Fruit fly (Drosophila melanogaster) whole organism, wandering third instar larva: ENCODE measurements around the gene Nab2.
A peak's percentile ranks its signal among the peaks of the same experiment; 100 is the strongest.

Experiments
- Abd-B ChIP-seq: fragments of >200 bp; optimal IDR thresholded peaks from 2 replicates; lab custom pipeline; 2017; ENCODE audit warnings: missing biosample characterization, missing genetic modification characterization
- CG32264 ChIP-seq: fragments of 200-800 bp; sonication (Bioruptor generic); optimal IDR thresholded peaks from 2 replicates; lab custom pipeline; 2016; ENCODE audit warnings: missing biosample characterization, missing genetic modification characterization
- CG9705 ChIP-seq: fragments of 200-800 bp; sonication (Bioruptor generic); optimal IDR thresholded peaks from 2 replicates; lab custom pipeline; 2018; ENCODE audit warnings: missing biosample characterization, mild to moderate bottlenecking, missing genetic modification characterization
- CrebA ChIP-seq: fragments of 200-800 bp; sonication (Bioruptor generic); optimal IDR thresholded peaks from 2 replicates; lab custom pipeline; 2016; ENCODE audit warnings: missing biosample characterization, mild to moderate bottlenecking, missing genetic modification characterization, borderline replicate concordance
- Dfd ChIP-seq: fragments of >200 bp; optimal IDR thresholded peaks from 2 replicates; lab custom pipeline; 2017; ENCODE audit warnings: missing biosample characterization, missing genetic modification characterization
- Dif ChIP-seq: fragments of 200-275, 200-300 bp; sonication (Bioruptor generic); optimal IDR thresholded peaks from 2 replicates; lab custom pipeline; 2018; ENCODE audit warnings: missing biosample characterization, missing genetic modification characterization; ENCODE audit not compliant: partially characterized antibody
- GATAd ChIP-seq: sonication (Bioruptor generic); optimal IDR thresholded peaks from 2 replicates; lab custom pipeline; 2016; ENCODE audit warnings: missing biosample characterization, missing genetic modification characterization
- HLH106 ChIP-seq: fragments of 200-800 bp; optimal IDR thresholded peaks from 3 replicates; lab custom pipeline; 2019; ENCODE audit warnings: missing biosample characterization, mild to moderate bottlenecking, missing genetic modification characterization, moderate library complexity
- Hnf4 ChIP-seq: fragments of 200-800 bp; sonication (Bioruptor generic); optimal IDR thresholded peaks from 2 replicates; lab custom pipeline; 2016; ENCODE audit warnings: missing biosample characterization, mild to moderate bottlenecking, missing genetic modification characterization
- Hr78 ChIP-seq: fragments of >200 bp; optimal IDR thresholded peaks from 2 replicates; lab custom pipeline; 2017; ENCODE audit warnings: missing biosample characterization, missing genetic modification characterization
- Hr83 ChIP-seq: fragments of 200-300 bp; sonication (Bioruptor generic); optimal IDR thresholded peaks from 2 replicates; lab custom pipeline; 2016; ENCODE audit warnings: missing biosample characterization, mild to moderate bottlenecking, missing genetic modification characterization, moderate library complexity; ENCODE audit not compliant: poor library complexity, severe bottlenecking
- Jra ChIP-seq: sonication (Bioruptor generic); optimal IDR thresholded peaks from 2 replicates; lab custom pipeline; 2016; ENCODE audit warnings: missing biosample characterization, missing genetic modification characterization
- Myc ChIP-seq: fragments of >200 bp; optimal IDR thresholded peaks from 2 replicates; lab custom pipeline; 2017
- N ChIP-seq: fragments of >200 bp; optimal IDR thresholded peaks from 2 replicates; lab custom pipeline; 2018; ENCODE audit warnings: missing biosample characterization, missing external identifiers, missing genetic modification characterization
- OdsH ChIP-seq: fragments of 200-800 bp; sonication (Bioruptor generic); optimal IDR thresholded peaks from 2 replicates; lab custom pipeline; 2016; ENCODE audit warnings: missing biosample characterization, mild to moderate bottlenecking, missing genetic modification characterization
- Rel ChIP-seq, 2 experiments: fragments of 200-800 bp; sonication (Bioruptor generic) in 1 of 2; optimal IDR thresholded peaks; 2 replicates in 1 of 2; 3 replicates in 1 of 2; lab custom pipeline; 2016 to 2019; ENCODE audit warnings: mild to moderate bottlenecking in 2 of 2, missing biosample characterization in 2 of 2, missing genetic modification characterization in 2 of 2, moderate library complexity in 1 of 2
- Sp1 ChIP-seq: fragments of 200-800 bp; sonication (Bioruptor generic); optimal IDR thresholded peaks from 3 replicates; lab custom pipeline; 2019; ENCODE audit warnings: missing biosample characterization, mild to moderate bottlenecking, missing genetic modification characterization, moderate library complexity
- Vsx2 ChIP-seq: fragments of 200-300, 225-300 bp; sonication (Bioruptor generic); optimal IDR thresholded peaks from 2 replicates; lab custom pipeline; 2018; ENCODE audit warnings: missing biosample characterization, missing genetic modification characterization; ENCODE audit not compliant: partially characterized antibody
- br ChIP-seq: fragments of 200-800 bp; sonication (Bioruptor generic); optimal IDR thresholded peaks from 2 replicates; lab custom pipeline; 2016; ENCODE audit warnings: missing biosample characterization, missing genetic modification characterization
- brk ChIP-seq: fragments of 200-800 bp; sonication (Bioruptor generic); optimal IDR thresholded peaks from 2 replicates; lab custom pipeline; 2016; ENCODE audit warnings: missing biosample characterization, mild to moderate bottlenecking, missing genetic modification characterization
- dmrt93B ChIP-seq: fragments of 200-800 bp; sonication (Bioruptor generic); optimal IDR thresholded peaks from 2 replicates; lab custom pipeline; 2018; ENCODE audit warnings: missing biosample characterization, mild to moderate bottlenecking, missing genetic modification characterization
- dsf ChIP-seq: sonication (Bioruptor generic); optimal IDR thresholded peaks from 2 replicates; lab custom pipeline; 2016; ENCODE audit warnings: missing biosample characterization, missing genetic modification characterization, borderline replicate concordance
- foxo ChIP-seq, 2 experiments: fragments of 200-800 bp; sonication (Bioruptor generic); optimal IDR thresholded peaks; 2 replicates in 1 of 2; 3 replicates in 1 of 2; lab custom pipeline; 2016 to 2017; ENCODE audit warnings: missing biosample characterization in 2 of 2, missing genetic modification characterization in 2 of 2
- fru ChIP-seq: fragments of 200-800 bp; sonication (Bioruptor generic); optimal IDR thresholded peaks from 3 replicates; lab custom pipeline; 2016; ENCODE audit warnings: missing biosample characterization, mild to moderate bottlenecking, missing genetic modification characterization
- h ChIP-seq: fragments of 200-800 bp; sonication (Bioruptor generic); optimal IDR thresholded peaks from 3 replicates; lab custom pipeline; 2016; ENCODE audit warnings: missing biosample characterization, mild to moderate bottlenecking, missing genetic modification characterization
- jim ChIP-seq: fragments of 175-275, 200-325 bp; sonication (Bioruptor generic); optimal IDR thresholded peaks from 2 replicates; lab custom pipeline; 2016; ENCODE audit warnings: missing biosample characterization, mild to moderate bottlenecking, missing genetic modification characterization
- lola ChIP-seq: fragments of >200 bp; optimal IDR thresholded peaks from 2 replicates; lab custom pipeline; 2017; ENCODE audit warnings: missing biosample characterization, missing genetic modification characterization
- pan ChIP-seq: fragments of >200 bp; optimal IDR thresholded peaks from 2 replicates; lab custom pipeline; 2017
- psq ChIP-seq: fragments of 200-800 bp; sonication (Bioruptor generic); optimal IDR thresholded peaks from 3 replicates; lab custom pipeline; 2017; ENCODE audit warnings: missing biosample characterization, mild to moderate bottlenecking, missing genetic modification characterization, moderate library complexity
- rgr ChIP-seq: fragments of 200-800 bp; sonication (Bioruptor generic); optimal IDR thresholded peaks from 3 replicates; lab custom pipeline; 2016; ENCODE audit warnings: missing biosample characterization, mild to moderate bottlenecking, missing genetic modification characterization
- sage ChIP-seq: fragments of 200-800 bp; sonication (Bioruptor generic); optimal IDR thresholded peaks from 2 replicates; lab custom pipeline; 2016; ENCODE audit warnings: missing biosample characterization, mild to moderate bottlenecking, missing genetic modification characterization
- tai ChIP-seq: sonication (Bioruptor generic); optimal IDR thresholded peaks from 2 replicates; lab custom pipeline; 2016; ENCODE audit warnings: missing biosample characterization, missing genetic modification characterization
- usp ChIP-seq: fragments of >200 bp; optimal IDR thresholded peaks from 2 replicates; lab custom pipeline; 2017; ENCODE audit warnings: missing biosample characterization, missing genetic modification characterization
- woc ChIP-seq: sonication (Bioruptor generic); optimal IDR thresholded peaks from 2 replicates; lab custom pipeline; 2016; ENCODE audit warnings: missing biosample characterization, mild to moderate bottlenecking, missing genetic modification characterization

Nab2 gene

DNA sequence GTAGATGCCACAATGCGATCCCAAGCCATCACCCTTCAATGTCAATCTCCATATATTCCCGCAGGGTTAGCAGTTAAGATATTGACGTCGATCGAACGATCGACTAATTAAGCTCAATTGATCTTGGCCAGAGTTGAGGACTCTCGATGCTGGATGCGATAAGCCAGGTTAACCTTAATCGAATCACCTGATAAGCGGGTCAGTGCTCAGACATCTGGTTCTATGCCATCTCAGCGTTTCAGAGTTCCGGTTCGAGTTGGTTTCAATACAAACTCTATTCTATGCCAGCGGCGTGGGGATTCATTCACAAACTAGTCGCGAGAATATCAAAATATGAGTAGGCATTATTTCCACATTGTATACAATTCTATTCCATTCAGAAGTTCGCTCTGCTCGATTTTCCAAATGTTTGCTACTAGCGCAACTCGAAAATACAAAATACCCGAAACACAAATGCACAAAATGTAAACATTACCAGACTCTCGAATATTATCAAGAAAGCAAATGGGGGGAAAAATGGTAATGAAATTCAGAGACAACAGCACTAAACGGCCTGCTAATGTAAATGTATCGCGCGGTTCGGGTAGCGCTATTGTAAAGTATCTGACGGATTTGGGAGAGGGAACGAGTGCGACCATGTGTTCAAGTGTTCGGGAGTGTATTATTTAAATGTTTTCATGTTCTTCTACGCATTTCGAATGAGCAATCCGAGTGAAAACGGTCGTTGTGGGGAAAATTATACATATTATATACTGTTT is 35.5 kb downstream of the Nab2 start:
- no peak for TF ChIP-seq Dfd (GFP tag; lab: Kevin White, UChicago)
- TF ChIP-seq Rel (GFP tag; optimal IDR thresholded peaks at IDR 0.05; lab: Kevin White, UChicago), result no peak
- peak; percentile 44 for TF ChIP-seq Rel (tag; optimal IDR thresholded peaks at IDR 0.05; lab: Kevin White, UChicago)

DNA sequence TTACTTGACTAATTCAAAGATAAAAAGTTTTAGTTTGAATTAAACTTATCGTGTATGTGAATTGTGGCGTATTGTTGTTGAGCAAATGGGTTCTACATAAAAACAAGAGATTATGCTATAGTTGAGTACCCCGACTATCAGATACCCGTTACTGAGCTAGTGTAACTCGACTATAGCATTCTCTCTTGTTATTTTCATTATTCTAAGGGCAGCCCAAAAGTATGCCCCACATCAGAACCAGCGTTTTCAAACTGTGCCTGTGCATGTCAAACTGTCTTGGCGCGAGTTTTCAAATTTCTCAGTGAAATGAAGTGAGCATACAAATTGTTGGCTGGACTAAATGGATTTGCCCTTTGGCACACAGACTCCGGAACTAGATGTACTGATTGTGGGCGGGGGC is 38.9 kb downstream of the Nab2 start, which contains the start of gene shps:
shps (plus strand) TSS at position 282 of the 400 bp plus-strand sequence.
- TF ChIP-seq psq (GFP tag; lab: Kevin White, UChicago) (no peak), N (GFP tag; lab: Kevin White, UChicago) (peak; percentile 43), Myc (lab: Kevin White, UChicago) (peak; percentile 97)

DNA sequence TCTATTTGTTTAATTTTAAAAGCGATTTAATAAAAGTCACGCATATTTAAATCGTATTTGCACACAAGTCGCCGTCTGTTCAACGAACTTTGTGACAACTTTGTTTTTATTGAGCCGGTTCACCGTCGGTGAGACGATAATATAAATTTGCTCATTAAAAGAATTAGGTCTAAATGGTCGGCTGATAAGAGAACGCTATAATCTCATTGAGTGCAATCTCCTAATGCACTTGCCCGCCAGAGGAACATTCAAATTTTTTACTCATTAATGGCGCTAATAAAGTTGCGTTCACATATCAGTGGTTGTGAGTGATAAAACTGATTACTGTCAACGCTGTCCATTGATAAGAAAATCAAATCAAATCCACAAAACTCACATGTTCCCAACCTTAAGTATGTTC is 39.5 kb downstream of the Nab2 start:
- peak in 1 of 2 experiments; percentile 19 for TF ChIP-seq foxo (GFP tag; optimal IDR thresholded peaks at IDR 0.05; lab: Kevin White, UChicago)
- no peak for TF ChIP-seq OdsH (GFP tag; lab: Kevin White, UChicago)
- no peak for TF ChIP-seq Jra
- TF ChIP-seq Abd-B (GFP tag; lab: Kevin White, UChicago), result no peak
- TF ChIP-seq Myc (lab: Kevin White, UChicago), result no peak
- TF ChIP-seq usp, result no peak
- TF ChIP-seq Dfd (GFP tag; lab: Kevin White, UChicago), result no peak
- TF ChIP-seq Hr78 (GFP tag; lab: Kevin White, UChicago), result no peak
- no peak for TF ChIP-seq Dif
- TF ChIP-seq Rel (GFP tag; optimal IDR thresholded peaks at IDR 0.05; lab: Kevin White, UChicago), result no peak
- TF ChIP-seq Rel (tag; optimal IDR thresholded peaks at IDR 0.05; lab: Kevin White, UChicago), result peak; percentile 10
- no peak for TF ChIP-seq fru (GFP tag; lab: Kevin White, UChicago)
- TF ChIP-seq woc (GFP tag; lab: Kevin White, UChicago), result no peak
- TF ChIP-seq rgr (GFP tag; lab: Kevin White, UChicago), result no peak
- no peak for TF ChIP-seq N (GFP tag; lab: Kevin White, UChicago)
- no peak for TF ChIP-seq pan (lab: Kevin White, UChicago)
- no peak for TF ChIP-seq dsf (GFP tag; lab: Kevin White, UChicago)
- no peak for TF ChIP-seq Hnf4 (GFP tag; lab: Kevin White, UChicago)
- no peak for TF ChIP-seq tai
- TF ChIP-seq psq (GFP tag; lab: Kevin White, UChicago), result no peak
- no peak for TF ChIP-seq Hr83
- no peak for TF ChIP-seq brk (GFP tag; lab: Kevin White, UChicago)
- TF ChIP-seq CG9705 (GFP tag; lab: Kevin White, UChicago), result no peak
- no peak for TF ChIP-seq Vsx2 (GFP tag; lab: Kevin White, UChicago)
- no peak for TF ChIP-seq GATAd
- no peak for TF ChIP-seq dmrt93B (GFP tag; lab: Kevin White, UChicago)
- no peak for TF ChIP-seq br (GFP tag; lab: Kevin White, UChicago)
- no peak for TF ChIP-seq CG32264
- TF ChIP-seq Sp1 (GFP tag; lab: Kevin White, UChicago), result peak; percentile 37
- TF ChIP-seq lola, result no peak
- peak; percentile 81 for TF ChIP-seq CrebA (GFP tag; lab: Kevin White, UChicago)
- no peak for TF ChIP-seq jim (GFP tag; lab: Kevin White, UChicago)
- TF ChIP-seq h (GFP tag; lab: Kevin White, UChicago), result peak; percentile 17
- no peak for TF ChIP-seq sage (GFP tag; lab: Kevin White, UChicago)
- TF ChIP-seq HLH106 (tag; lab: Kevin White, UChicago), result no peak
